Fruit fly (Drosophila melanogaster) whole organism, pupa: ENCODE results near the gene CG14566.

Source experiments
- CG10348 ChIP-seq: fragments of 200-800 bp; sonication (Bioruptor generic); IDR thresholded peaks from 2 replicates; pipeline ENCODE4 v1.3.6; 2022; ENCODE audit warnings: missing biosample characterization, missing genetic modification characterization
- CG12605 ChIP-seq: fragments of 200-800 bp; sonication (Bioruptor generic); IDR thresholded peaks from 2 replicates; pipeline ENCODE4 v1.3.6; 2022; ENCODE audit warnings: missing biosample characterization, missing genetic modification characterization
- CG13204 ChIP-seq: fragments of 200-800 bp; sonication (Bioruptor generic); optimal IDR thresholded peaks from 2 replicates; lab custom pipeline; 2018; ENCODE audit warnings: missing biosample characterization, mild to moderate bottlenecking, missing genetic modification characterization, moderate library complexity
- CG14655 ChIP-seq: fragments of 200-800 bp; sonication (Bioruptor generic); optimal IDR thresholded peaks from 3 replicates; lab custom pipeline; 2017; ENCODE audit warnings: mild to moderate bottlenecking, missing biosample characterization, missing genetic modification reagents, missing genetic modification characterization
- CG15710 ChIP-seq: fragments of 200-800 bp; sonication (Bioruptor generic); optimal IDR thresholded peaks from 2 replicates; lab custom pipeline; 2018; ENCODE audit warnings: missing biosample characterization, mild to moderate bottlenecking, missing genetic modification characterization, moderate library complexity
- CG17806 ChIP-seq: fragments of 200-800 bp; sonication (Bioruptor generic); optimal IDR thresholded peaks from 2 replicates; lab custom pipeline; 2018; ENCODE audit warnings: missing biosample characterization, mild to moderate bottlenecking, missing genetic modification characterization, moderate library complexity
- CG32121 ChIP-seq: fragments of 200-800 bp; sonication (Bioruptor generic); IDR thresholded peaks from 2 replicates; pipeline ENCODE4 v1.3.6; 2022; ENCODE audit warnings: missing biosample characterization, missing genetic modification characterization
- CG34367 ChIP-seq: fragments of 200-800 bp; sonication (Bioruptor generic); optimal IDR thresholded peaks from 2 replicates; lab custom pipeline; 2018; ENCODE audit warnings: missing biosample characterization, mild to moderate bottlenecking, missing genetic modification characterization
- CG4496 ChIP-seq: fragments of 200-800 bp; sonication (Bioruptor generic); IDR thresholded peaks from 3 replicates; pipeline ENCODE4 v1.3.6; 2022; ENCODE audit warnings: missing biosample characterization, missing genetic modification characterization
- CG8159 ChIP-seq: fragments of 200-800 bp; sonication (Bioruptor generic); optimal IDR thresholded peaks from 3 replicates; lab custom pipeline; 2018; ENCODE audit warnings: missing biosample characterization, mild to moderate bottlenecking, missing genetic modification characterization, moderate library complexity
- CG8301 ChIP-seq: fragments of 200-800 bp; sonication (Bioruptor generic); optimal IDR thresholded peaks from 2 replicates; lab custom pipeline; 2018; ENCODE audit warnings: missing biosample characterization, mild to moderate bottlenecking, missing genetic modification characterization
- CG9948 ChIP-seq: fragments of 200-800 bp; sonication (Bioruptor generic); optimal IDR thresholded peaks from 2 replicates; lab custom pipeline; 2018; ENCODE audit warnings: missing biosample characterization, mild to moderate bottlenecking, missing genetic modification characterization, moderate library complexity
- D1 ChIP-seq: fragments of 200-800 bp; sonication (Bioruptor generic); optimal IDR thresholded peaks from 2 replicates; lab custom pipeline; 2018; ENCODE audit warnings: missing biosample characterization, mild to moderate bottlenecking, missing genetic modification characterization, moderate library complexity
- EcR ChIP-seq: fragments of 200-800 bp; sonication (Bioruptor generic); optimal IDR thresholded peaks from 3 replicates; lab custom pipeline; 2019; ENCODE audit warnings: missing biosample characterization, missing genetic modification characterization, mild to moderate bottlenecking, moderate library complexity, missing genetic modification reagents
- Ets98B ChIP-seq: fragments of 200-800 bp; sonication (Bioruptor generic); IDR thresholded peaks from 2 replicates; pipeline ENCODE4 v1.3.6; 2022; ENCODE audit warnings: missing biosample characterization, missing genetic modification characterization
- Pif1A ChIP-seq: fragments of 200-800 bp; sonication (Bioruptor generic); optimal IDR thresholded peaks from 3 replicates; lab custom pipeline; 2016; ENCODE audit warnings: missing biosample characterization, missing genetic modification characterization
- Pif1B ChIP-seq: fragments of 200-800 bp; sonication (Bioruptor generic); optimal IDR thresholded peaks from 3 replicates; lab custom pipeline; 2016; ENCODE audit warnings: missing biosample characterization, missing genetic modification characterization
- Snoo ChIP-seq: fragments of 200-800 bp; sonication (Bioruptor generic); optimal IDR thresholded peaks from 3 replicates; lab custom pipeline; 2017; ENCODE audit warnings: missing biosample characterization, mild to moderate bottlenecking, missing genetic modification characterization, inconsistent platforms
- fd96Ca ChIP-seq: fragments of 200-800 bp; sonication (Bioruptor generic); IDR thresholded peaks from 3 replicates; pipeline ENCODE4 v1.3.6; 2022; ENCODE audit warnings: missing biosample characterization, missing genetic modification characterization
- gl ChIP-seq: fragments of 200-800 bp; sonication (Bioruptor generic); optimal IDR thresholded peaks from 2 replicates; lab custom pipeline; 2018; ENCODE audit warnings: missing biosample characterization, mild to moderate bottlenecking, missing genetic modification characterization
- rn ChIP-seq: fragments of 200-800 bp; sonication (Bioruptor generic); IDR thresholded peaks from 2 replicates; pipeline ENCODE4 v1.3.6; 2022; ENCODE audit warnings: missing biosample characterization, missing genetic modification characterization

The CG14566 gene

dm6 chr3L:21720869-21721268 is 19.2 kb downstream of the CG14566 start:
- TF ChIP-seq Pif1B (GFP tag; lab: Kevin White, UChicago) (peak; percentile 65), fd96Ca (GFP tag; lab: Robert Waterston, UW) (no peak), CG8159 (tag; lab: Kevin White, UChicago) (peak; percentile 79), CG15710 (tag; lab: Kevin White, UChicago) (peak; percentile 63), Pif1A (GFP tag; lab: Kevin White, UChicago) (peak; percentile 60), rn (GFP tag; lab: Robert Waterston, UW) (no peak), CG9948 (tag; lab: Kevin White, UChicago) (peak; percentile 73), CG32121 (GFP tag; lab: Robert Waterston, UW) (no peak), gl (tag; lab: Kevin White, UChicago) (peak; percentile 36), Ets98B (no peak), D1 (peak; percentile 12), CG34367 (tag; lab: Kevin White, UChicago) (peak; percentile 74), CG14655 (peak; percentile 72), CG17806 (peak; percentile 79), CG13204 (GFP tag; lab: Kevin White, UChicago) (no peak), Snoo (tag; lab: Kevin White, UChicago) (no peak), CG10348 (no peak), CG12605 (GFP tag; lab: Robert Waterston, UW) (no peak), CG4496 (GFP tag; lab: Robert Waterston, UW) (no peak), CG8301 (tag; lab: Kevin White, UChicago) (peak; percentile 27), EcR (GFP tag; lab: Kevin White, UChicago) (no peak)

dm6 chr3L:21718233-21718632 is 21.9 kb downstream of the CG14566 start:
- TF ChIP-seq CG17806 (no peak), CG8301 (tag; lab: Kevin White, UChicago) (no peak), CG4496 (GFP tag; lab: Robert Waterston, UW) (no peak), gl (tag; lab: Kevin White, UChicago) (no peak), CG15710 (tag; lab: Kevin White, UChicago) (no peak), CG14655 (no peak), Snoo (tag; lab: Kevin White, UChicago) (no peak), rn (GFP tag; lab: Robert Waterston, UW) (no peak), fd96Ca (GFP tag; lab: Robert Waterston, UW) (no peak), CG8159 (tag; lab: Kevin White, UChicago) (no peak), Ets98B (no peak), CG12605 (GFP tag; lab: Robert Waterston, UW) (no peak), CG32121 (GFP tag; lab: Robert Waterston, UW) (no peak), EcR (GFP tag; lab: Kevin White, UChicago) (no peak), CG10348 (no peak), CG34367 (tag; lab: Kevin White, UChicago) (no peak)

dm6 chr3L:21715974-21716373 is 24.1 kb downstream of the CG14566 start:
- TF ChIP-seq CG15710 (tag; lab: Kevin White, UChicago), result peak; percentile 36
- TF ChIP-seq Pif1A (GFP tag; lab: Kevin White, UChicago), result peak; percentile 35
- peak; percentile 45 for TF ChIP-seq CG9948 (tag; lab: Kevin White, UChicago)
- TF ChIP-seq CG8159 (tag; lab: Kevin White, UChicago), result peak; percentile 43
- no peak for TF ChIP-seq gl (tag; lab: Kevin White, UChicago)
- TF ChIP-seq CG34367 (tag; lab: Kevin White, UChicago), result peak; percentile 16
- TF ChIP-seq D1, result no peak
- TF ChIP-seq CG17806, result peak; percentile 46
- TF ChIP-seq CG14655, result peak; percentile 70
- no peak for TF ChIP-seq EcR (GFP tag; lab: Kevin White, UChicago)
- no peak for TF ChIP-seq Snoo (tag; lab: Kevin White, UChicago)
- TF ChIP-seq CG8301 (tag; lab: Kevin White, UChicago), result peak; percentile 56
- TF ChIP-seq, all 21 proteins: peak for 8

- TF ChIP-seq Snoo (tag; lab: Kevin White, UChicago) (peak; percentile 69), CG10348 (no peak), Pif1B (GFP tag; lab: Kevin White, UChicago) (peak; percentile 72), Pif1A (GFP tag; lab: Kevin White, UChicago) (peak; percentile 28), gl (tag; lab: Kevin White, UChicago) (peak; percentile 57), Ets98B (no peak), EcR (GFP tag; lab: Kevin White, UChicago) (peak; percentile 74), fd96Ca (GFP tag; lab: Robert Waterston, UW) (peak; percentile 55; the same call in 1 of the 3 replicates), CG32121 (GFP tag; lab: Robert Waterston, UW) (no peak), D1 (peak; percentile 89), CG34367 (tag; lab: Kevin White, UChicago) (peak; percentile 77), CG17806 (peak; percentile 82), rn (GFP tag; lab: Robert Waterston, UW) (no peak), CG9948 (tag; lab: Kevin White, UChicago) (peak; percentile 89), CG13204 (GFP tag; lab: Kevin White, UChicago) (peak; percentile 64), CG8159 (tag; lab: Kevin White, UChicago) (peak; percentile 92), CG8301 (tag; lab: Kevin White, UChicago) (peak; percentile 80), CG15710 (tag; lab: Kevin White, UChicago) (peak; percentile 87), CG12605 (GFP tag; lab: Robert Waterston, UW) (no peak), CG14655 (peak; percentile 91), CG4496 (GFP tag; lab: Robert Waterston, UW) (peak; percentile 12; the same call in 1 of the 3 replicates)
Measured at dm6 chr3L:21709785-21710591, 30.1 kb downstream of the CG14566 start.
